Worm (Caenorhabditis elegans): ENCODE measurements around the gene srj-54.
A peak's percentile ranks its signal among the peaks of the same experiment; 100 is the strongest.

Gene srj-54

ce11 chrV:2821618-2822272, 37.9 kb downstream of the srj-54 start, which contains the start of gene srh-36:
Gene srh-36, minus strand, starts transcription at chrV:2821668.
- TF ChIP-seq ceh-30 (tag; optimal IDR thresholded peaks at IDR 0.05): no peak
- TF ChIP-seq dve-1 (tag; optimal IDR thresholded peaks at IDR 0.05): no peak
- TF ChIP-seq pros-1 (tag; optimal IDR thresholded peaks at IDR 0.05): no peak
- TF ChIP-seq fax-1 (tag; optimal IDR thresholded peaks at IDR 0.05): no peak
- TF ChIP-seq npax-4 (tag; optimal IDR thresholded peaks at IDR 0.05): no peak
- no peak for TF ChIP-seq ceh-18 (tag; optimal IDR thresholded peaks at IDR 0.05)
- TF ChIP-seq ets-4 (tag; optimal IDR thresholded peaks at IDR 0.05): no peak
- TF ChIP-seq gmeb-2 (tag; optimal IDR thresholded peaks at IDR 0.05): no peak
- TF ChIP-seq C38D4.7 (GFP tag; optimal IDR thresholded peaks at IDR 0.05): no peak

- TF ChIP-seq unc-86 (tag; optimal IDR thresholded peaks at IDR 0.05) (no peak), pat-9 (tag; optimal IDR thresholded peaks at IDR 0.05) (no peak), pax-1 (tag; optimal IDR thresholded peaks at IDR 0.05) (no peak), npax-4 (tag; optimal IDR thresholded peaks at IDR 0.05) (no peak), ama-1 (optimal IDR thresholded peaks at IDR 0.05) (no peak), pros-1 (tag; optimal IDR thresholded peaks at IDR 0.05) (no peak), fkh-10 (GFP tag; optimal IDR thresholded peaks at IDR 0.05) (no peak), lim-6 (tag; optimal IDR thresholded peaks at IDR 0.05) (no peak), elt-2 (tag; optimal IDR thresholded peaks at IDR 0.05) (no peak), pag-3 (tag; optimal IDR thresholded peaks at IDR 0.05; ENCODE audit: borderline replicate concordance) (no peak), odd-2 (tag; optimal IDR thresholded peaks at IDR 0.05) (no peak), hlh-30 (tag; optimal IDR thresholded peaks at IDR 0.05; ENCODE audit: insufficient read depth) (no peak), ceh-14 (tag; optimal IDR thresholded peaks at IDR 0.05) (no peak), C38D4.7 (GFP tag; optimal IDR thresholded peaks at IDR 0.05) (no peak), pha-4 (tag; optimal IDR thresholded peaks at IDR 0.05) (no peak), K09A11.1 (tag; optimal IDR thresholded peaks at IDR 0.05; ENCODE audit: insufficient read depth) (no peak), dmd-4 (tag; optimal IDR thresholded peaks at IDR 0.05; ENCODE audit: borderline replicate concordance) (no peak)
Observed at ce11 chrV:2818117-2818516, 41.5 kb downstream of the srj-54 start, which contains the start of gene srt-34. Gene srt-34, minus strand, starts transcription at chrV:2818217.

ce11 chrV:2815956-2816355, 43.7 kb downstream of the srj-54 start, which contains the start of gene F54E2.5:
Gene F54E2.5, minus strand, starts transcription at chrV:2816056.
- TF ChIP-seq nfya-1 (tag; optimal IDR thresholded peaks at IDR 0.05) (no peak), lin-11 (tag; optimal IDR thresholded peaks at IDR 0.05) (no peak), unc-42 (tag; optimal IDR thresholded peaks at IDR 0.05) (no peak), hlh-15 (tag; optimal IDR thresholded peaks at IDR 0.05) (no peak), fax-1 (tag; optimal IDR thresholded peaks at IDR 0.05) (no peak), pqm-1 (tag; optimal IDR thresholded peaks at IDR 0.05) (no peak), K09A11.1 (tag; optimal IDR thresholded peaks at IDR 0.05; ENCODE audit: insufficient read depth) (no peak), fkh-6 (tag; optimal IDR thresholded peaks at IDR 0.05) (no peak), ceh-34 (tag; optimal IDR thresholded peaks at IDR 0.05) (no peak), hlh-8 (tag; optimal IDR thresholded peaks at IDR 0.05) (no peak), sdc-2 (tag; optimal IDR thresholded peaks at IDR 0.05) (no peak)

ce11 chrV:2813856-2814255, 45.8 kb downstream of the srj-54 start, which contains the start of gene F54E2.9:
Gene F54E2.9, minus strand, starts transcription at chrV:2813987.
- TF ChIP-seq fax-1 (tag; optimal IDR thresholded peaks at IDR 0.05): no peak
- no peak for TF ChIP-seq pat-9 (tag; optimal IDR thresholded peaks at IDR 0.05)
- TF ChIP-seq unc-86 (tag; optimal IDR thresholded peaks at IDR 0.05): no peak

DNA sequence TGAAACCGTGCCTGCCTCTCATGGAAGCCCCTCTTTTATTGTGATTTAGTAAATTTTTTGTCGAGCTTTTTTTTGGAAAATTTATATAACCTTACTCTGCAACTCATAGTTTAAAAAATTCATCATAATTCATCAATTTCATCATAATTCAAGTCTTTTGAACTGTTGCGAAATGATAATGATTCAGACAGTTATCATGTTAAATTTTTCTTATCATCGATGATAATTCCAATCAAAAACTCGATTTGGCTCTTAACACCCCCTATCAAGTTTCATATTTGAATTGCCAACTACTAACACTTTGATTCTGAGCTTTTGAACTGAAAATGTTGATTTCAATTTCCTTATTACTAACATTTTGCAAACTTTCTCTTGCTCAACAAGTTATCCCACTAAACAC, 49.5 kb downstream of the srj-54 start, which contains the start of gene F54E2.1:
TSS of gene F54E2.1 (plus strand) at position 235 of the 400 bp plus-strand sequence.
- TF ChIP-seq elt-2 (tag; optimal IDR thresholded peaks at IDR 0.05): peak; percentile 45
- no peak for TF ChIP-seq hlh-8 (tag; optimal IDR thresholded peaks at IDR 0.05)
- TF ChIP-seq npax-4 (tag; optimal IDR thresholded peaks at IDR 0.05): no peak
- no peak for TF ChIP-seq lim-6 (tag; optimal IDR thresholded peaks at IDR 0.05)
- TF ChIP-seq dmd-4 (tag; optimal IDR thresholded peaks at IDR 0.05; ENCODE audit: borderline replicate concordance): no peak
- no peak for TF ChIP-seq eyg-1 (tag; optimal IDR thresholded peaks at IDR 0.05)
